Fruit fly (Drosophila melanogaster) S2 (cell line): ENCODE results near the gene Rtc1.

Experiments used
- CG8478 ChIP-seq: fragments of >200 bp; optimal IDR thresholded peaks from 2 replicates; lab custom pipeline; 2018
- CTCF ChIP-seq, 2 experiments: fragments of >200 bp; optimal IDR thresholded peaks; 2 replicates each; lab custom pipeline; 2018

- TF ChIP-seq CG8478 = no peak
- no peak for TF ChIP-seq CTCF (optimal IDR thresholded peaks at IDR 0.05; lab: Kevin White, UChicago)
Observed at dm6 chrX:13747052-13747451, 9.9 kb upstream of the Rtc1 start.
